Worm (Caenorhabditis elegans) whole organism, young adult: Measurements from ENCODE around the gene pot-3.

Source experiments
- Y67H2A.10 ChIP-seq: fragments of 200-800 bp; sonication (Bioruptor generic); conservative IDR thresholded peaks from 2 replicates; pipeline ENCODE4 v1.3.6; 2022; ENCODE audit warnings: missing genetic modification reagents, missing genetic modification characterization, missing compliant biosample characterization
- ZK185.1 ChIP-seq: sonication (generic microtip); optimal IDR thresholded peaks from 2 replicates; lab custom pipeline; 2016; ENCODE audit warnings: mild to moderate bottlenecking, missing genetic modification characterization, missing compliant biosample characterization; ENCODE audit not compliant: poor library complexity, severe bottlenecking
- athp-1 ChIP-seq: sonication (generic microtip); optimal IDR thresholded peaks from 2 replicates; lab custom pipeline; 2017; ENCODE audit warnings: mild to moderate bottlenecking, missing genetic modification characterization, missing compliant biosample characterization
- attf-5 ChIP-seq: fragments of 200-800 bp; sonication (Bioruptor generic); optimal IDR thresholded peaks from 2 replicates; lab custom pipeline; 2018; ENCODE audit warnings: mild to moderate bottlenecking, missing genetic modification characterization, missing compliant biosample characterization
- cebp-1 ChIP-seq, 2 experiments: fragments of 200-800 bp in 1 of 2; sonication (Bioruptor generic) in 1 of 2; sonication (generic microtip) in 1 of 2; IDR thresholded peaks in 1 of 2; optimal IDR thresholded peaks in 1 of 2; 2 replicates each; pipeline versions ENCODE4 v1.3.6 to Lab custom; 2017 to 2022; ENCODE audit warnings: missing compliant biosample characterization in 2 of 2, missing genetic modification characterization in 2 of 2, mild to moderate bottlenecking in 1 of 2, missing genetic modification reagents in 1 of 2, moderate library complexity in 1 of 2
- hlh-12 ChIP-seq: sonication (generic microtip); optimal IDR thresholded peaks from 2 replicates; lab custom pipeline; 2016; ENCODE audit warnings: missing genetic modification characterization, missing compliant biosample characterization
- lin-35 ChIP-seq, 3 experiments: fragments of 150-350 bp in 2 of 3; sonication (generic microtip) in 1 of 3; optimal IDR thresholded peaks; 2 replicates each; lab custom pipeline; 2014 to 2018; ENCODE audit warnings: missing biosample characterization in 3 of 3, missing genetic modification characterization in 3 of 3, missing genetic modification reagents in 3 of 3
- mcd-1 ChIP-seq: fragments of 200-800 bp; sonication (Bioruptor generic); IDR thresholded peaks from 2 replicates; pipeline ENCODE4 v1.3.6; 2022; ENCODE audit warnings: missing genetic modification reagents, missing genetic modification characterization, missing compliant biosample characterization
- mxl-1 ChIP-seq: sonication (generic microtip); optimal IDR thresholded peaks from 2 replicates; lab custom pipeline; 2016; ENCODE audit warnings: missing genetic modification characterization, missing compliant biosample characterization
- pbrm-1 ChIP-seq: fragments of 200-800 bp; sonication (Bioruptor generic); IDR thresholded peaks from 2 replicates; pipeline ENCODE4 v1.3.6; 2022; ENCODE audit warnings: missing genetic modification reagents, missing genetic modification characterization, missing compliant biosample characterization
- somi-1 ChIP-seq: fragments of 200-800 bp; sonication (Bioruptor generic); optimal IDR thresholded peaks from 2 replicates; lab custom pipeline; 2018; ENCODE audit warnings: mild to moderate bottlenecking, missing genetic modification characterization, missing compliant biosample characterization
- unc-62 ChIP-seq: fragments of 150-350 bp; optimal IDR thresholded peaks from 2 replicates; lab custom pipeline; 2014; ENCODE audit warnings: missing biosample characterization, missing genetic modification reagents, missing genetic modification characterization
- ztf-3 ChIP-seq: fragments of 200-800 bp; sonication (Bioruptor generic); optimal IDR thresholded peaks from 2 replicates; lab custom pipeline; 2018; ENCODE audit warnings: mild to moderate bottlenecking, missing genetic modification characterization, missing compliant biosample characterization

ce11 chrIII:13741410-13741809, 38.6 kb upstream of the pot-3 start:
- TF ChIP-seq ztf-3 (GFP tag; lab: Kevin White, UChicago) (no peak), Y67H2A.10 (GFP tag; lab: Robert Waterston, UW) (no peak), pbrm-1 (GFP tag; lab: Robert Waterston, UW) (no peak), mcd-1 (GFP tag; lab: Robert Waterston, UW) (no peak), somi-1 (GFP tag; lab: Kevin White, UChicago) (no peak), lin-35 (GFP tag; optimal IDR thresholded peaks at IDR 0.05; lab: Kevin White, UChicago) (no peak), mxl-1 (no peak), cebp-1 (GFP tag; IDR thresholded peaks at IDR 0.05; lab: Robert Waterston, UW) (no peak), cebp-1 (tag; optimal IDR thresholded peaks at IDR 0.05; lab: Kevin White, UChicago) (no peak), unc-62 (GFP tag; lab: Kevin White, UChicago) (no peak), hlh-12 (tag; lab: Kevin White, UChicago) (no peak), ZK185.1 (no peak), athp-1 (tag; lab: Kevin White, UChicago) (no peak), attf-5 (GFP tag; lab: Kevin White, UChicago) (no peak)
